Worm (Caenorhabditis elegans) whole organism, L2 larva: ENCODE data around the gene Y17G7B.18.

Source experiments
- ama-1 ChIP-seq: fragments of 150-350 bp; optimal IDR thresholded peaks from 2 replicates; lab custom pipeline; 2018; ENCODE audit warnings: inconsistent platforms
- elt-3 ChIP-seq: sonication (generic microtip); optimal IDR thresholded peaks from 2 replicates; lab custom pipeline; 2017; ENCODE audit warnings: missing biosample characterization, missing genetic modification characterization
- nhr-23 ChIP-seq: fragments of 150-350 bp; optimal IDR thresholded peaks from 2 replicates; lab custom pipeline; 2014; ENCODE audit warnings: missing biosample characterization, missing genetic modification reagents, missing genetic modification characterization
- snpc-4 ChIP-seq: fragments of 150-350 bp; optimal IDR thresholded peaks from 2 replicates; lab custom pipeline; 2014; ENCODE audit warnings: missing biosample characterization, missing genetic modification characterization

- no peak for TF ChIP-seq snpc-4 (tag; lab: Kevin White, UChicago)
- TF ChIP-seq nhr-23 (tag; lab: Kevin White, UChicago): no peak
- TF ChIP-seq elt-3 (tag; lab: Kevin White, UChicago): no peak
- TF ChIP-seq ama-1 (lab: Kevin White, UChicago): no peak
Measured at ce11 chrII:12088833-12089232, 18.8 kb downstream of the Y17G7B.18 start, which contains the start of gene cnt-1.
